Fruit fly (Drosophila melanogaster) whole organism, pupa: ENCODE results near the gene CG45487.

ENCODE experiments used
- CG8159 ChIP-seq: fragments of 200-800 bp; sonication (Bioruptor generic); optimal IDR thresholded peaks from 3 replicates; lab custom pipeline; 2018; ENCODE audit warnings: missing biosample characterization, mild to moderate bottlenecking, missing genetic modification characterization, moderate library complexity
- Ets98B ChIP-seq: fragments of 200-800 bp; sonication (Bioruptor generic); IDR thresholded peaks from 2 replicates; pipeline ENCODE4 v1.3.6; 2022; ENCODE audit warnings: missing biosample characterization, missing genetic modification characterization
- Pif1A ChIP-seq: fragments of 200-800 bp; sonication (Bioruptor generic); optimal IDR thresholded peaks from 3 replicates; lab custom pipeline; 2016; ENCODE audit warnings: missing biosample characterization, missing genetic modification characterization
- Pif1B ChIP-seq: fragments of 200-800 bp; sonication (Bioruptor generic); optimal IDR thresholded peaks from 3 replicates; lab custom pipeline; 2016; ENCODE audit warnings: missing biosample characterization, missing genetic modification characterization

DNA sequence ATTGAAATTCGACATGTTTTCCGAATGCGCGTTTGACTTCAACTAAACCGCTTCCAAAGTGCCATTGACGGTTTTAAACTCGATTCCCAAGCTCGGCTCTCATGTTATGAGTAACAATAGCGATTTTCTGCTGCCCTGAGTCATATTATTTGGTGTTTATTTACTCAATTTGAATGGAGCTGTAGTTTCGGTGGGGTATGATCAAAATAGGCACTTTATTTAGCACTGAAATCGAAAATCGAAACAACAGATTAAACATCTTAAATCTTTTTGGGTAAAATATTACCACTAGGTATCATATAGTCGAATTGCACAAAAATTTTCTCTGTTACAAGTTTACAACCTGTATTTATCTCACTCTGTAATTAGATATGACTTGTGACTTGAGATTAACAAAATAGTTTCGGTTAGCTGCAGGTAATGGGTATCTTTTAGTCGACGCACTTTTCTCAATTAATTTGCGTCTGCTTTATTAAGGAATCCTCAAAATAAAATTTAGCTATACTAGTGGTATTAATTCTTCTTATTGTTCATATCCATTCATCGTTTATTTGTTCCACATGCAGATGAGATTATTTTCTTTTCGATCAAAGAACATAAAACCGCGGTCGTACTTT, 44.4 kb upstream of the CG45487 start, which contains the start of gene CG12655:
- no peak for TF ChIP-seq Pif1A (GFP tag; lab: Kevin White, UChicago)
- TF ChIP-seq CG8159 (tag; lab: Kevin White, UChicago) = no peak
- no peak for TF ChIP-seq Pif1B
- no peak for TF ChIP-seq Ets98B (GFP tag; lab: Robert Waterston, UW)
